Worm (Caenorhabditis elegans) whole organism, L4 larva: ENCODE data around the gene T22D1.18.

Experiments used
- Y5F2A.4 ChIP-seq: fragments of 200-800 bp; sonication (Bioruptor generic); optimal IDR thresholded peaks from 2 replicates; lab custom pipeline; 2018; ENCODE audit warnings: mild to moderate bottlenecking, missing genetic modification characterization, missing compliant biosample characterization
- ZK337.2 ChIP-seq: fragments of 200-800 bp; sonication (Bioruptor generic); IDR thresholded peaks from 2 replicates; pipeline ENCODE4 v1.3.6; 2022; ENCODE audit warnings: missing genetic modification reagents, missing genetic modification characterization, missing compliant biosample characterization
- ama-1 ChIP-seq: fragments of 150-350 bp; optimal IDR thresholded peaks from 2 replicates; lab custom pipeline; 2014; ENCODE audit warnings: inconsistent platforms, mixed read lengths
- dve-1 ChIP-seq: sonication (generic microtip); optimal IDR thresholded peaks from 2 replicates; lab custom pipeline; 2017; ENCODE audit warnings: antibody characterized with exemption, mild to moderate bottlenecking, missing genetic modification characterization, missing compliant biosample characterization; ENCODE audit not compliant: insufficient read depth
- fkh-10 ChIP-seq: fragments of 150-350 bp; optimal IDR thresholded peaks from 2 replicates; lab custom pipeline; 2014; ENCODE audit warnings: missing biosample characterization, missing genetic modification reagents, missing genetic modification characterization
- lir-3 ChIP-seq: sonication (generic microtip); optimal IDR thresholded peaks from 2 replicates; lab custom pipeline; 2016; ENCODE audit warnings: mild to moderate bottlenecking, missing genetic modification characterization, missing compliant biosample characterization
- lsy-2 ChIP-seq, 2 experiments: fragments of 150-350 bp in 1 of 2; sonication (generic microtip) in 1 of 2; optimal IDR thresholded peaks; 2 replicates each; lab custom pipeline; 2014 to 2017; ENCODE audit warnings: missing biosample characterization in 2 of 2, missing genetic modification characterization in 2 of 2
- mxl-3 ChIP-seq: fragments of 200-800 bp; sonication (Bioruptor generic); optimal IDR thresholded peaks from 2 replicates; lab custom pipeline; 2018; ENCODE audit warnings: mild to moderate bottlenecking, missing genetic modification characterization, missing compliant biosample characterization
- nhr-237 ChIP-seq: sonication (generic microtip); optimal IDR thresholded peaks from 2 replicates; lab custom pipeline; 2017; ENCODE audit warnings: missing biosample characterization, missing genetic modification characterization
- nhr-41 ChIP-seq: fragments of 200-800 bp; sonication (Bioruptor generic); IDR thresholded peaks from 2 replicates; pipeline ENCODE4 v1.3.6; 2022; ENCODE audit warnings: missing genetic modification reagents, missing genetic modification characterization, missing compliant biosample characterization
- skn-1 ChIP-seq: fragments of 150-350 bp; optimal IDR thresholded peaks from 2 replicates; lab custom pipeline; 2014; ENCODE audit warnings: missing biosample characterization, missing genetic modification characterization
- snpc-4 ChIP-seq: fragments of 150-350 bp; optimal IDR thresholded peaks from 2 replicates; lab custom pipeline; 2014; ENCODE audit warnings: missing biosample characterization, missing genetic modification characterization

ce11 chrIV:6965192-6965591 is 45.2 kb upstream of the T22D1.18 start, which contains the start of gene ZK381.2:
- TF ChIP-seq nhr-41 (GFP tag; lab: Robert Waterston, UW) (no peak), lir-3 (tag; lab: Kevin White, UChicago) (no peak), skn-1 (tag; lab: Kevin White, UChicago) (no peak), dve-1 (tag; lab: Kevin White, UChicago) (no peak), ama-1 (lab: Kevin White, UChicago) (no peak), fkh-10 (GFP tag; lab: Kevin White, UChicago) (no peak), nhr-237 (no peak), snpc-4 (tag; lab: Kevin White, UChicago) (no peak), mxl-3 (GFP tag; lab: Kevin White, UChicago) (no peak), lsy-2 (tag; optimal IDR thresholded peaks at IDR 0.05; lab: Kevin White, UChicago) (no peak), Y5F2A.4 (GFP tag; lab: Kevin White, UChicago) (no peak), ZK337.2 (GFP tag; lab: Robert Waterston, UW) (no peak)
